Fruit fly (Drosophila melanogaster): ENCODE data around the gene Pp1-87B.

DNA sequence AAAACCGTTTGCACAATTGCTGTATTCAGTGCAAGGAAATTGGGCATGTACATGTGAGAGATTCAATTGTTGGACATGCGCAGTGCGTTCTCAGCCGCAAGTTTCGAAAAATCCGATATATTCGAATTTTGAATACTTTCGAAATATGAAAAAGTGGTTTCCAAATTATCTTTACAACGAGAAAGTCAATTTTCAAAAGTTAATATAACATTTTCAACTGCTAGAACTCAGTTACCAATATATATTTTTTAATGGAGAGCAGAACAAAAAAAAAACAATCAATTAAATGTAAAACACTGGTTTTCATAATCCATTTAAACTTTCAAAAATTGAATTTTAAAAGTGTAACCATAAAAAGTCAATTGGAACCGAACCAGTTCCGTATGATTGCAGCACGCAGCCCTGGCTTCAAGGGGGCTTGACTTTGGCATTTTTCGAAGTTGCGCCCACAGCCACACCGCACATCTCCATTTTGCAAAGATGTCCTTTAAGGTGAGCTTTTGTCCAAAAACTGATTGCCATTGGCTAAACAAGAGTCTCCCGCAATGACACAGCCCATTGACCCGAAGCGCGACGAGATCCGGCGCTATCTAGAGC lies 3.2 kb downstream of the Pp1-87B start, which contains the start of the genes Scgbeta and CG17202:
- TF ChIP-seq Ets98B (GFP tag; IDR thresholded peaks at IDR 0.05) (peak; percentile 22; the same call in 1 of the 2 replicates), CG17806 (tag; optimal IDR thresholded peaks at IDR 0.05) (no peak), CG12605 (GFP tag; IDR thresholded peaks at IDR 0.05) (no peak; the same call in 1 of the 2 replicates), CG8159 (tag; optimal IDR thresholded peaks at IDR 0.05) (no peak), D1 (tag; optimal IDR thresholded peaks at IDR 0.05) (no peak), Pif1B (GFP tag; optimal IDR thresholded peaks at IDR 0.05) (no peak), CG32121 (GFP tag; IDR thresholded peaks at IDR 0.05) (no peak)

Data from whole organism, pupa.